Fruit fly (Drosophila melanogaster) whole organism: ENCODE data around the gene CG11560.

Experiments
- CG8478 ChIP-seq: fragments of >200 bp; optimal IDR thresholded peaks from 2 replicates; lab custom pipeline; 2018; ENCODE audit warnings: inconsistent platforms
- Dll ChIP-seq: fragments of >200 bp; optimal IDR thresholded peaks from 2 replicates; lab custom pipeline; 2017
- EcR ChIP-seq, 2 experiments: fragments of >200 bp; optimal IDR thresholded peaks; 2 replicates each; lab custom pipeline; 2017; ENCODE audit warnings: missing biosample characterization in 2 of 2, missing genetic modification characterization in 2 of 2, missing genetic modification reagents in 2 of 2
- pan ChIP-seq: fragments of >200 bp; optimal IDR thresholded peaks from 2 replicates; lab custom pipeline; 2017
- psq ChIP-seq: fragments of >200 bp; optimal IDR thresholded peaks from 2 replicates; lab custom pipeline; 2017
- usp ChIP-seq: fragments of >200 bp; optimal IDR thresholded peaks from 2 replicates; lab custom pipeline; 2017; ENCODE audit warnings: missing biosample characterization, missing genetic modification characterization, mixed read lengths

CG11560 gene

dm6 chr3L:12081679-12082520 is 37.9 kb upstream of the CG11560 start, which contains the start of gene Sema5c:
Gene Sema5c, minus strand, starts transcription at chr3L:12081830.
- TF ChIP-seq EcR (GFP tag; optimal IDR thresholded peaks at IDR 0.05; lab: Kevin White, UChicago) (no peak), CG8478 (lab: Kevin White, UChicago) (no peak), Dll (no peak), pan (lab: Kevin White, UChicago) (no peak), usp (GFP tag; lab: Kevin White, UChicago) (no peak), psq (lab: Kevin White, UChicago) (no peak)

- no peak for TF ChIP-seq usp (GFP tag; lab: Kevin White, UChicago)
- no peak for TF ChIP-seq CG8478 (lab: Kevin White, UChicago)
- TF ChIP-seq EcR (GFP tag; optimal IDR thresholded peaks at IDR 0.05; lab: Kevin White, UChicago) = no peak
- no peak for TF ChIP-seq psq (lab: Kevin White, UChicago)
- TF ChIP-seq Dll = no peak
- TF ChIP-seq pan (lab: Kevin White, UChicago) = no peak
These were observed 37.3 kb upstream of the CG11560 start for dm6 chr3L:12082521-12082841.

dm6 chr3L:12083092-12083680 is 36.6 kb upstream of the CG11560 start:
- TF ChIP-seq Dll (no peak), pan (lab: Kevin White, UChicago) (no peak), CG8478 (lab: Kevin White, UChicago) (no peak), usp (GFP tag; lab: Kevin White, UChicago) (no peak), EcR (GFP tag; optimal IDR thresholded peaks at IDR 0.05; lab: Kevin White, UChicago) (no peak), psq (lab: Kevin White, UChicago) (no peak)

- TF ChIP-seq pan (lab: Kevin White, UChicago) = no peak
- no peak for TF ChIP-seq Dll
- no peak for TF ChIP-seq psq (lab: Kevin White, UChicago)
- TF ChIP-seq usp (GFP tag; lab: Kevin White, UChicago) = no peak
- TF ChIP-seq EcR (GFP tag; optimal IDR thresholded peaks at IDR 0.05; lab: Kevin White, UChicago) = no peak
- TF ChIP-seq CG8478 (lab: Kevin White, UChicago) = no peak
These were observed 36.0 kb upstream of the CG11560 start for dm6 chr3L:12083861-12084260.

- no peak for TF ChIP-seq CG8478 (lab: Kevin White, UChicago)
- TF ChIP-seq pan (lab: Kevin White, UChicago) = no peak
- TF ChIP-seq Dll = no peak
- no peak for TF ChIP-seq EcR (GFP tag; optimal IDR thresholded peaks at IDR 0.05; lab: Kevin White, UChicago)
- TF ChIP-seq usp (GFP tag; lab: Kevin White, UChicago) = no peak
- TF ChIP-seq psq (lab: Kevin White, UChicago) = no peak
These were observed 34.7 kb upstream of the CG11560 start for dm6 chr3L:12084969-12085690.

dm6 chr3L:12085691-12086078 is 34.1 kb upstream of the CG11560 start:
- no peak for TF ChIP-seq psq (lab: Kevin White, UChicago)
- TF ChIP-seq Dll = no peak

dm6 chr3L:12088326-12088725 is 31.5 kb upstream of the CG11560 start, which contains the start of gene CG17154:
Gene CG17154, plus strand, starts transcription at chr3L:12088626.
- TF ChIP-seq Dll (no peak), CG8478 (lab: Kevin White, UChicago) (no peak), EcR (GFP tag; optimal IDR thresholded peaks at IDR 0.05; lab: Kevin White, UChicago) (no peak), pan (lab: Kevin White, UChicago) (no peak), psq (lab: Kevin White, UChicago) (no peak), usp (GFP tag; lab: Kevin White, UChicago) (no peak)

dm6 chr3L:12090184-12090897 is 29.5 kb upstream of the CG11560 start:
- TF ChIP-seq pan (lab: Kevin White, UChicago) (no peak), usp (GFP tag; lab: Kevin White, UChicago) (no peak), psq (lab: Kevin White, UChicago) (no peak), CG8478 (lab: Kevin White, UChicago) (no peak), Dll (no peak), EcR (GFP tag; optimal IDR thresholded peaks at IDR 0.05; lab: Kevin White, UChicago) (no peak)

dm6 chr3L:12090898-12091685 is 28.7 kb upstream of the CG11560 start:
- TF ChIP-seq EcR (GFP tag; optimal IDR thresholded peaks at IDR 0.05; lab: Kevin White, UChicago) (no peak), CG8478 (lab: Kevin White, UChicago) (no peak), pan (lab: Kevin White, UChicago) (no peak), Dll (no peak), usp (GFP tag; lab: Kevin White, UChicago) (no peak), psq (lab: Kevin White, UChicago) (no peak)

- TF ChIP-seq EcR (GFP tag; optimal IDR thresholded peaks at IDR 0.05; lab: Kevin White, UChicago) (no peak), CG8478 (lab: Kevin White, UChicago) (no peak), Dll (no peak), usp (GFP tag; lab: Kevin White, UChicago) (no peak), psq (lab: Kevin White, UChicago) (no peak), pan (lab: Kevin White, UChicago) (no peak)
These were observed 26.9 kb upstream of the CG11560 start for dm6 chr3L:12092860-12093359.
